Worm (Caenorhabditis elegans): ENCODE data around the gene sax-7.

Gene sax-7

ce11 chrIV:8019772-8020496 lies 42.5 kb upstream of the sax-7 start, which contains the start of gene dnc-4 (continued):
- no peak for TF ChIP-seq D1046.2 (GFP tag; IDR thresholded peaks at IDR 0.05)
- peak; percentile 85 for TF ChIP-seq mes-2 (tag; optimal IDR thresholded peaks at IDR 0.05; ENCODE audit: poor library complexity, severe bottlenecking)
- no peak for TF ChIP-seq hlh-30 (tag; optimal IDR thresholded peaks at IDR 0.05; ENCODE audit: insufficient read depth)
- TF ChIP-seq mxl-3 (GFP tag; optimal IDR thresholded peaks at IDR 0.05): no peak
- no peak for TF ChIP-seq ztf-11 (tag; optimal IDR thresholded peaks at IDR 0.05)
- TF ChIP-seq ZK337.2 (GFP tag; IDR thresholded peaks at IDR 0.05): no peak

ce11 chrIV:8022035-8022673 lies 40.3 kb upstream of the sax-7 start, which contains the start of gene C26B2.2:
TSS of gene C26B2.2 (minus strand) at chrIV:8022122.
- TF ChIP-seq aly-2 (tag; optimal IDR thresholded peaks at IDR 0.05) (no peak), unc-62 (GFP tag; optimal IDR thresholded peaks at IDR 0.05 in 1 of 2) (peak in 1 of 2 experiments; percentile 90), unc-62 (tag; optimal IDR thresholded peaks at IDR 0.05) (no peak)

ce11 chrIV:8023861-8024260 lies 38.6 kb upstream of the sax-7 start:
- TF ChIP-seq daf-16 (GFP tag; optimal IDR thresholded peaks at IDR 0.05): no peak
- peak; percentile 22 for TF ChIP-seq daf-16 (tag; optimal IDR thresholded peaks at IDR 0.05)
- peak; percentile 55 for TF ChIP-seq nhr-28 (tag; optimal IDR thresholded peaks at IDR 0.05)
- TF ChIP-seq dmd-6 (GFP tag; IDR thresholded peaks at IDR 0.05): peak; percentile 39; the same call in 1 of the 2 replicates
- no peak for TF ChIP-seq nhr-10 (tag; optimal IDR thresholded peaks at IDR 0.05)
- no peak for TF ChIP-seq lin-39 (tag; optimal IDR thresholded peaks at IDR 0.05)
- TF ChIP-seq pqm-1 (tag; optimal IDR thresholded peaks at IDR 0.05): peak; percentile 29
- TF ChIP-seq lin-38 (GFP tag; IDR thresholded peaks at IDR 0.05): no peak
- no peak for TF ChIP-seq F10B5.3 (tag; optimal IDR thresholded peaks at IDR 0.05)
- TF ChIP-seq set-16 (GFP tag; IDR thresholded peaks at IDR 0.05): no peak

- TF ChIP-seq R02D3.7 (tag; optimal IDR thresholded peaks at IDR 0.05) (no peak), zip-2 (tag; optimal IDR thresholded peaks at IDR 0.05) (no peak), lir-3 (tag; optimal IDR thresholded peaks at IDR 0.05) (no peak), F26F4.8 (GFP tag; conservative IDR thresholded peaks at IDR 0.05) (no peak), cey-2 (tag; optimal IDR thresholded peaks at IDR 0.05; ENCODE audit: borderline replicate concordance, insufficient read depth) (peak; percentile 42), spr-3 (GFP tag; optimal IDR thresholded peaks at IDR 0.05) (no peak), ctbp-1 (GFP tag; IDR thresholded peaks at IDR 0.05) (no peak), skn-1 (tag; optimal IDR thresholded peaks at IDR 0.05) (no peak), unc-62 (GFP tag; optimal IDR thresholded peaks at IDR 0.05 in 1 of 2) (no peak), unc-62 (tag; optimal IDR thresholded peaks at IDR 0.05) (no peak), lin-13 (GFP tag; optimal IDR thresholded peaks at IDR 0.05) (no peak), nhr-11 (tag; optimal IDR thresholded peaks at IDR 0.05) (no peak), mep-1 (tag; optimal IDR thresholded peaks at IDR 0.05) (peak; percentile 9), ceh-32 (tag; optimal IDR thresholded peaks at IDR 0.05; ENCODE audit: poor library complexity) (no peak), ama-1 (optimal IDR thresholded peaks at IDR 0.05) (no peak), hlh-11 (tag; optimal IDR thresholded peaks at IDR 0.05) (peak; percentile 62), lin-15B (tag; optimal IDR thresholded peaks at IDR 0.05) (no peak), mes-2 (tag; optimal IDR thresholded peaks at IDR 0.05; ENCODE audit: poor library complexity, severe bottlenecking) (peak; percentile 4), nhr-77 (tag; optimal IDR thresholded peaks at IDR 0.05) (peak; percentile 1), nhr-41 (GFP tag; IDR thresholded peaks at IDR 0.05) (no peak), F10B5.3 (tag; optimal IDR thresholded peaks at IDR 0.05) (no peak), dve-1 (tag; optimal IDR thresholded peaks at IDR 0.05; ENCODE audit: insufficient read depth) (peak; percentile 75), dmd-6 (GFP tag; IDR thresholded peaks at IDR 0.05) (peak; percentile 85), php-3 (GFP tag; IDR thresholded peaks at IDR 0.05) (0 out of 2 replicates have a peak, but pooled peaks have one; percentile 21), lin-38 (GFP tag; IDR thresholded peaks at IDR 0.05) (no peak), aha-1 (tag) (peak; percentile 66), nhr-237 (tag; optimal IDR thresholded peaks at IDR 0.05) (no peak), nhr-76 (tag; optimal IDR thresholded peaks at IDR 0.05) (no peak), vab-7 (GFP tag; IDR thresholded peaks at IDR 0.05) (no peak), daf-12 (tag; optimal IDR thresholded peaks at IDR 0.05) (no peak), ceh-62 (tag; optimal IDR thresholded peaks at IDR 0.05) (no peak), ztf-7 (tag; optimal IDR thresholded peaks at IDR 0.05) (no peak)
These were observed 36.1 kb upstream of the sax-7 start for ce11 chrIV:8026361-8026760.
